Worm (Caenorhabditis elegans): ENCODE data around the gene K07F5.16.

K07F5.16 gene

ce11 chrIV:9848075-9848474 is 15.8 kb upstream of the K07F5.16 start, which contains the start of gene K07F5.7:
Gene K07F5.7 (minus strand): TSS chrIV:9848175.
- TF ChIP-seq W03F9.2 (tag; optimal IDR thresholded peaks at IDR 0.05) (no peak), dao-5 (tag; optimal IDR thresholded peaks at IDR 0.05) (no peak), him-1 (tag; optimal IDR thresholded peaks at IDR 0.05) (no peak)

- TF ChIP-seq dao-5 (tag; optimal IDR thresholded peaks at IDR 0.05) (no peak), W03F9.2 (tag; optimal IDR thresholded peaks at IDR 0.05) (no peak), him-1 (tag; optimal IDR thresholded peaks at IDR 0.05) (no peak)
These were observed 14.3 kb upstream of the K07F5.16 start, which contains the start of gene K07F5.8 for ce11 chrIV:9849624-9850023. Gene K07F5.8 (minus strand): TSS chrIV:9849724.

ce11 chrIV:9850931-9851330 is 13.0 kb upstream of the K07F5.16 start, which contains the start of gene ssp-10:
Gene ssp-10 (minus strand): TSS chrIV:9851031.
- no peak for TF ChIP-seq dao-5 (tag; optimal IDR thresholded peaks at IDR 0.05)

ce11 chrIV:9852250-9852649 is 11.7 kb upstream of the K07F5.16 start, which contains the start of gene ssq-1:
Gene ssq-1 (plus strand): TSS chrIV:9852550.
- TF ChIP-seq him-1 (tag; optimal IDR thresholded peaks at IDR 0.05) (no peak), dao-5 (tag; optimal IDR thresholded peaks at IDR 0.05) (no peak), W03F9.2 (tag; optimal IDR thresholded peaks at IDR 0.05) (no peak)

ce11 chrIV:9852818-9853466 is 11.0 kb upstream of the K07F5.16 start:
- TF ChIP-seq W03F9.2 (tag; optimal IDR thresholded peaks at IDR 0.05) (no peak), dao-5 (tag; optimal IDR thresholded peaks at IDR 0.05) (no peak), him-1 (tag; optimal IDR thresholded peaks at IDR 0.05) (no peak)

ce11 chrIV:9854952-9855351 is 9.0 kb upstream of the K07F5.16 start:
- no peak for TF ChIP-seq him-1 (tag; optimal IDR thresholded peaks at IDR 0.05)
- TF ChIP-seq W03F9.2 (tag; optimal IDR thresholded peaks at IDR 0.05): no peak
- TF ChIP-seq dao-5 (tag; optimal IDR thresholded peaks at IDR 0.05): no peak

ce11 chrIV:9855712-9856111 is 8.2 kb upstream of the K07F5.16 start, which contains the start of gene K07F5.12:
Gene K07F5.12 (plus strand): TSS chrIV:9856012.
- no peak for TF ChIP-seq W03F9.2 (tag; optimal IDR thresholded peaks at IDR 0.05)
- TF ChIP-seq dao-5 (tag; optimal IDR thresholded peaks at IDR 0.05): no peak
- no peak for TF ChIP-seq him-1 (tag; optimal IDR thresholded peaks at IDR 0.05)

ce11 chrIV:9857952-9858488 is 5.9 kb upstream of the K07F5.16 start, which contains the start of gene npp-1:
Gene npp-1 (plus strand): TSS chrIV:9858488.
- TF ChIP-seq him-1 (tag; optimal IDR thresholded peaks at IDR 0.05) (no peak), W03F9.2 (tag; optimal IDR thresholded peaks at IDR 0.05) (peak; percentile 75)

- TF ChIP-seq W03F9.2 (tag; optimal IDR thresholded peaks at IDR 0.05) (no peak), him-1 (tag; optimal IDR thresholded peaks at IDR 0.05) (no peak), dao-5 (tag; optimal IDR thresholded peaks at IDR 0.05) (no peak)
These were observed 4.9 kb upstream of the K07F5.16 start for ce11 chrIV:9858970-9859369.

ce11 chrIV:9861921-9862320 is 2.0 kb upstream of the K07F5.16 start, which contains the start of gene K07F5.14:
Gene K07F5.14 (plus strand): TSS chrIV:9862221.
- TF ChIP-seq W03F9.2 (tag; optimal IDR thresholded peaks at IDR 0.05): no peak
- no peak for TF ChIP-seq dao-5 (tag; optimal IDR thresholded peaks at IDR 0.05)
- TF ChIP-seq him-1 (tag; optimal IDR thresholded peaks at IDR 0.05): no peak

- TF ChIP-seq W03F9.2 (tag; optimal IDR thresholded peaks at IDR 0.05) (no peak), him-1 (tag; optimal IDR thresholded peaks at IDR 0.05) (no peak), dao-5 (tag; optimal IDR thresholded peaks at IDR 0.05) (no peak)
These were observed 861 bp downstream of the K07F5.16 start, which contains the start of the genes K07F5.15 and K07F5.22 for ce11 chrIV:9864778-9865177. Gene K07F5.15 (plus strand): TSS chrIV:9865078. Gene K07F5.22 (plus strand): TSS chrIV:9865078.

ce11 chrIV:9866865-9867264 is 2.9 kb downstream of the K07F5.16 start:
- TF ChIP-seq dao-5 (tag; optimal IDR thresholded peaks at IDR 0.05) (no peak), him-1 (tag; optimal IDR thresholded peaks at IDR 0.05) (no peak), W03F9.2 (tag; optimal IDR thresholded peaks at IDR 0.05) (no peak)

- TF ChIP-seq dao-5 (tag; optimal IDR thresholded peaks at IDR 0.05) (no peak), him-1 (tag; optimal IDR thresholded peaks at IDR 0.05) (no peak), W03F9.2 (tag; optimal IDR thresholded peaks at IDR 0.05) (no peak)
These were observed 4.0 kb downstream of the K07F5.16 start for ce11 chrIV:9867915-9868314.

- TF ChIP-seq him-1 (tag; optimal IDR thresholded peaks at IDR 0.05) (no peak), W03F9.2 (tag; optimal IDR thresholded peaks at IDR 0.05) (no peak), dao-5 (tag; optimal IDR thresholded peaks at IDR 0.05) (no peak)
These were observed 5.4 kb downstream of the K07F5.16 start for ce11 chrIV:9869344-9869743.

Measured in whole organism, L4/young adult.